Fruit fly (Drosophila melanogaster) whole organism, embryonic: Measurements from ENCODE around the gene SPH93.

Experiments used
- Bdp1 ChIP-seq: fragments of 200-800 bp; sonication (Bioruptor generic); optimal IDR thresholded peaks from 3 replicates; lab custom pipeline; 2016; ENCODE audit warnings: missing biosample characterization, missing genetic modification characterization
- Blimp-1 ChIP-seq: fragments of 200-800 bp; sonication (Bioruptor generic); optimal IDR thresholded peaks from 3 replicates; lab custom pipeline; 2018; ENCODE audit warnings: missing biosample characterization, missing genetic modification characterization, mild to moderate bottlenecking, moderate library complexity, missing genetic modification reagents
- BtbVII ChIP-seq: fragments of 200-800 bp; sonication (Bioruptor generic); optimal IDR thresholded peaks from 3 replicates; lab custom pipeline; 2017; ENCODE audit warnings: missing biosample characterization, mild to moderate bottlenecking, missing genetic modification characterization
- Bteb2 ChIP-seq: fragments of 200-800 bp; sonication (Bioruptor generic); optimal IDR thresholded peaks from 2 replicates; lab custom pipeline; 2016; ENCODE audit warnings: missing biosample characterization, missing genetic modification characterization
- CG10147 ChIP-seq: fragments of 200-800 bp; sonication (Bioruptor generic); optimal IDR thresholded peaks from 2 replicates; lab custom pipeline; 2019; ENCODE audit warnings: missing biosample characterization, mild to moderate bottlenecking, missing genetic modification characterization, moderate library complexity
- CG10209 ChIP-seq: fragments of 200-800 bp; sonication (Bioruptor generic); optimal IDR thresholded peaks from 3 replicates; lab custom pipeline; 2017; ENCODE audit warnings: missing biosample characterization, mild to moderate bottlenecking, missing genetic modification characterization, missing genetic modification reagents
- CG10959 ChIP-seq: fragments of 200-800 bp; sonication (Bioruptor generic); IDR thresholded peaks from 2 replicates; pipeline ENCODE4 v1.3.6; 2022; ENCODE audit warnings: missing biosample characterization, missing genetic modification characterization
- CG11093 ChIP-seq: fragments of 200-800 bp; sonication (Bioruptor generic); IDR thresholded peaks from 3 replicates; pipeline ENCODE4 v1.3.6; 2022; ENCODE audit warnings: missing biosample characterization, missing genetic modification characterization
- CG11247 ChIP-seq: fragments of 200-800 bp; sonication (Bioruptor generic); IDR thresholded peaks from 2 replicates; pipeline ENCODE4 v1.3.6; 2022; ENCODE audit warnings: missing biosample characterization, missing genetic modification characterization
- CG11398 ChIP-seq: fragments of 200-800 bp; sonication (Bioruptor generic); optimal IDR thresholded peaks from 2 replicates; lab custom pipeline; 2016; ENCODE audit warnings: missing biosample characterization, missing genetic modification characterization
- CG11504 ChIP-seq: fragments of 200-800 bp; sonication (Bioruptor generic); optimal IDR thresholded peaks from 3 replicates; lab custom pipeline; 2019; ENCODE audit warnings: missing biosample characterization, mild to moderate bottlenecking, missing genetic modification characterization, moderate library complexity
- CG11695 ChIP-seq: fragments of 200-800 bp; sonication (Bioruptor generic); IDR thresholded peaks from 3 replicates; pipeline ENCODE4 v1.3.6; 2022; ENCODE audit warnings: missing biosample characterization, missing genetic modification characterization
- CG12744 ChIP-seq: fragments of 200-800 bp; sonication (Bioruptor generic); optimal IDR thresholded peaks from 2 replicates; lab custom pipeline; 2016; ENCODE audit warnings: missing biosample characterization, missing genetic modification characterization
- CG13123 ChIP-seq: fragments of 200-800 bp; sonication (Bioruptor generic); optimal IDR thresholded peaks from 2 replicates; lab custom pipeline; 2016; ENCODE audit warnings: missing biosample characterization, missing genetic modification characterization
- CG14050 ChIP-seq: fragments of 200-800 bp; sonication (Bioruptor generic); IDR thresholded peaks from 3 replicates; pipeline ENCODE4 v1.3.6; 2022; ENCODE audit warnings: missing biosample characterization, missing genetic modification characterization
- CG17568 ChIP-seq: fragments of 200-800 bp; sonication (Bioruptor generic); optimal IDR thresholded peaks from 2 replicates; lab custom pipeline; 2018; ENCODE audit warnings: missing biosample characterization, mild to moderate bottlenecking, missing genetic modification characterization, moderate library complexity
- CG1792 ChIP-seq: fragments of 200-800 bp; sonication (Bioruptor generic); optimal IDR thresholded peaks from 2 replicates; lab custom pipeline; 2016; ENCODE audit warnings: missing biosample characterization, missing genetic modification characterization
- CG1832 ChIP-seq: fragments of 200-800 bp; sonication (Bioruptor generic); optimal IDR thresholded peaks from 2 replicates; lab custom pipeline; 2017; ENCODE audit warnings: missing biosample characterization, mild to moderate bottlenecking, missing genetic modification characterization, inconsistent platforms
- CG33557 ChIP-seq: fragments of 200-800 bp; sonication (Bioruptor generic); optimal IDR thresholded peaks from 2 replicates; lab custom pipeline; 2019; ENCODE audit warnings: missing biosample characterization, mild to moderate bottlenecking, missing genetic modification characterization, moderate library complexity
- CG3847 ChIP-seq: fragments of 200-800 bp; sonication (Bioruptor generic); IDR thresholded peaks from 2 replicates; pipeline ENCODE4 v1.3.6; 2022; ENCODE audit warnings: missing biosample characterization, missing genetic modification characterization
- CG4424 ChIP-seq: fragments of 200-800 bp; sonication (Bioruptor generic); optimal IDR thresholded peaks from 3 replicates; lab custom pipeline; 2016; ENCODE audit warnings: missing biosample characterization, missing genetic modification characterization
- CG6683 ChIP-seq: fragments of 200-800 bp; sonication (Bioruptor generic); optimal IDR thresholded peaks from 2 replicates; lab custom pipeline; 2017; ENCODE audit warnings: missing biosample characterization, mild to moderate bottlenecking, missing genetic modification characterization, missing genetic modification reagents
- CG8924 ChIP-seq: fragments of 200-800 bp; optimal IDR thresholded peaks from 3 replicates; lab custom pipeline; 2019; ENCODE audit warnings: missing biosample characterization, mild to moderate bottlenecking, missing genetic modification characterization, moderate library complexity
- CG9437 ChIP-seq: fragments of 200-800 bp; sonication (Bioruptor generic); optimal IDR thresholded peaks from 2 replicates; lab custom pipeline; 2018; ENCODE audit warnings: missing biosample characterization, mild to moderate bottlenecking, missing genetic modification characterization
- CG9727 ChIP-seq: fragments of 200-800 bp; sonication (Bioruptor generic); optimal IDR thresholded peaks from 3 replicates; lab custom pipeline; 2017; ENCODE audit warnings: missing biosample characterization, mild to moderate bottlenecking, missing genetic modification characterization
- CG9797 ChIP-seq: fragments of 200-800 bp; sonication (Bioruptor generic); optimal IDR thresholded peaks from 3 replicates; lab custom pipeline; 2018; ENCODE audit warnings: missing biosample characterization, mild to moderate bottlenecking, missing genetic modification characterization
- Dip3 ChIP-seq: fragments of 200-800 bp; sonication (Bioruptor generic); optimal IDR thresholded peaks from 3 replicates; lab custom pipeline; 2016; ENCODE audit warnings: missing biosample characterization, missing genetic modification characterization
- Dll ChIP-seq: fragments of 200-800 bp; sonication (Bioruptor generic); IDR thresholded peaks from 4 replicates; pipeline ENCODE4 v1.3.6; 2022; ENCODE audit warnings: missing biosample characterization, missing genetic modification characterization; ENCODE audit not compliant: partially characterized antibody
- Doc2 ChIP-seq: fragments of 200-800 bp; sonication (Bioruptor generic); IDR thresholded peaks from 2 replicates; pipeline ENCODE4 v1.3.6; 2022; ENCODE audit warnings: missing biosample characterization, missing genetic modification characterization
- Hmr ChIP-seq: fragments of 200-800 bp; sonication (Bioruptor generic); optimal IDR thresholded peaks from 3 replicates; lab custom pipeline; 2017; ENCODE audit warnings: mild to moderate bottlenecking, missing biosample characterization, missing genetic modification reagents, missing genetic modification characterization
- Hsf ChIP-seq: fragments of 200-800 bp; sonication (Bioruptor generic); optimal IDR thresholded peaks from 3 replicates; lab custom pipeline; 2016; ENCODE audit warnings: missing biosample characterization, missing genetic modification characterization
- Lpt ChIP-seq: fragments of >200 bp; optimal IDR thresholded peaks from 2 replicates; lab custom pipeline; 2018; ENCODE audit warnings: missing biosample characterization, missing genetic modification characterization
- Mes4 ChIP-seq: fragments of 200-800 bp; sonication (Bioruptor generic); optimal IDR thresholded peaks from 2 replicates; lab custom pipeline; 2016; ENCODE audit warnings: missing biosample characterization, missing genetic modification characterization
- NC2α ChIP-seq: fragments of 200-800 bp; sonication (Bioruptor generic); optimal IDR thresholded peaks from 2 replicates; lab custom pipeline; 2016; ENCODE audit warnings: missing biosample characterization, missing genetic modification characterization
- NFAT ChIP-seq: fragments of 200-800 bp; sonication (Bioruptor generic); IDR thresholded peaks from 2 replicates; pipeline ENCODE4 v1.3.6; 2022; ENCODE audit warnings: missing biosample characterization, missing genetic modification characterization
- ap ChIP-seq: fragments of 200-800 bp; sonication (Bioruptor generic); IDR thresholded peaks from 2 replicates; pipeline ENCODE4 v1.3.6; 2022; ENCODE audit warnings: missing biosample characterization, missing genetic modification characterization
- ash1 ChIP-seq: fragments of 200-800 bp; sonication (Bioruptor generic); optimal IDR thresholded peaks from 2 replicates; lab custom pipeline; 2018; ENCODE audit warnings: missing biosample characterization, mild to moderate bottlenecking, missing genetic modification characterization
- bab2 ChIP-seq: fragments of 200-800 bp; sonication (Bioruptor generic); optimal IDR thresholded peaks from 2 replicates; lab custom pipeline; 2016; ENCODE audit warnings: missing biosample characterization, missing genetic modification characterization
- dpn ChIP-seq, 2 experiments: fragments of 200-800 bp; sonication (Bioruptor generic); optimal IDR thresholded peaks; 3 replicates each; lab custom pipeline; 2016; ENCODE audit warnings: missing biosample characterization in 2 of 2, missing genetic modification characterization in 2 of 2
- emc ChIP-seq: fragments of 200-800 bp; sonication (Bioruptor generic); optimal IDR thresholded peaks from 2 replicates; lab custom pipeline; 2016; ENCODE audit warnings: missing biosample characterization, missing genetic modification characterization
- eyg ChIP-seq: fragments of 200-800 bp; sonication (Bioruptor generic); optimal IDR thresholded peaks from 3 replicates; lab custom pipeline; 2016; ENCODE audit warnings: missing biosample characterization, missing genetic modification characterization
- kah ChIP-seq: fragments of 200-800 bp; sonication (Bioruptor generic); optimal IDR thresholded peaks from 2 replicates; lab custom pipeline; 2018; ENCODE audit warnings: missing biosample characterization, mild to moderate bottlenecking, missing genetic modification characterization
- ken ChIP-seq: fragments of 200-800 bp; sonication (Bioruptor generic); IDR thresholded peaks from 3 replicates; pipeline ENCODE4 v1.3.6; 2022; ENCODE audit warnings: missing biosample characterization, missing genetic modification characterization
- klu ChIP-seq: fragments of 200-800 bp; sonication (Bioruptor generic); IDR thresholded peaks from 2 replicates; pipeline ENCODE4 v1.3.6; 2022; ENCODE audit warnings: missing biosample characterization, missing genetic modification characterization
- maf-S ChIP-seq: fragments of 200-800 bp; sonication (Bioruptor generic); optimal IDR thresholded peaks from 2 replicates; lab custom pipeline; 2016; ENCODE audit warnings: missing biosample characterization, missing genetic modification characterization
- ro ChIP-seq: fragments of 200-800 bp; sonication (Bioruptor generic); IDR thresholded peaks from 2 replicates; pipeline ENCODE4 v1.3.6; 2022; ENCODE audit warnings: missing biosample characterization, missing genetic modification characterization
- schlank ChIP-seq: fragments of 200-800 bp; sonication (Bioruptor generic); optimal IDR thresholded peaks from 2 replicates; lab custom pipeline; 2018; ENCODE audit warnings: missing biosample characterization, mild to moderate bottlenecking, missing genetic modification characterization
- sim ChIP-seq: fragments of 200-800 bp; sonication (Bioruptor generic); IDR thresholded peaks from 2 replicates; pipeline ENCODE4 v1.3.6; 2022; ENCODE audit warnings: missing biosample characterization, missing genetic modification characterization
- stwl ChIP-seq: fragments of 200-800 bp; sonication (Bioruptor generic); optimal IDR thresholded peaks from 3 replicates; lab custom pipeline; 2018; ENCODE audit warnings: missing biosample characterization, mild to moderate bottlenecking, missing genetic modification characterization, moderate library complexity
- trh ChIP-seq: fragments of 200-800 bp; sonication (Bioruptor generic); optimal IDR thresholded peaks from 2 replicates; lab custom pipeline; 2016; ENCODE audit warnings: missing biosample characterization, missing genetic modification characterization
- unpg ChIP-seq: fragments of 200-800 bp; sonication (Bioruptor generic); optimal IDR thresholded peaks from 3 replicates; lab custom pipeline; 2018; ENCODE audit warnings: missing biosample characterization, mild to moderate bottlenecking, missing genetic modification characterization, moderate library complexity
- wdn ChIP-seq: fragments of 200-800 bp; sonication (Bioruptor generic); IDR thresholded peaks from 2 replicates; pipeline ENCODE4 v1.3.6; 2022; ENCODE audit warnings: missing biosample characterization, missing genetic modification characterization

The SPH93 gene

dm6 chr2L:17470630-17471029, 14.9 kb upstream of the SPH93 start (continued):
- TF ChIP-seq ro (GFP tag; lab: Robert Waterston, UW) = no peak
- TF ChIP-seq Bteb2 = peak; percentile 75
- no peak for TF ChIP-seq kah (GFP tag; lab: Kevin White, UChicago)
- TF ChIP-seq Mes4 (GFP tag; lab: Kevin White, UChicago) = no peak
- peak; percentile 46 for TF ChIP-seq maf-S (GFP tag; lab: Kevin White, UChicago)
- peak in 1 of 2 experiments; percentile 80 for TF ChIP-seq dpn (GFP tag; optimal IDR thresholded peaks at IDR 0.05; lab: Kevin White, UChicago)
- no peak for TF ChIP-seq CG13123 (GFP tag; lab: Kevin White, UChicago)
- TF ChIP-seq CG9437 (GFP tag; lab: Kevin White, UChicago) = no peak
- peak; percentile 49 for TF ChIP-seq Dip3 (GFP tag; lab: Kevin White, UChicago)
- TF ChIP-seq CG10959 (GFP tag; lab: Robert Waterston, UW) = no peak
- no peak for TF ChIP-seq CG9797 (GFP tag; lab: Kevin White, UChicago)
- no peak for TF ChIP-seq Blimp-1 (GFP tag; lab: Kevin White, UChicago)
- peak; percentile 64 for TF ChIP-seq CG11247 (GFP tag; lab: Robert Waterston, UW)
- TF ChIP-seq schlank (tag; lab: Kevin White, UChicago) = peak; percentile 86
- peak; percentile 13 for TF ChIP-seq emc
- peak; percentile 35 for TF ChIP-seq Bdp1 (GFP tag; lab: Kevin White, UChicago)
- no peak for TF ChIP-seq NFAT (GFP tag; lab: Robert Waterston, UW)
- peak; percentile 73 for TF ChIP-seq CG6683 (GFP tag; lab: Kevin White, UChicago)
- TF ChIP-seq CG3847 (GFP tag; lab: Robert Waterston, UW) = peak; percentile 14; the same call in 1 of the 2 replicates
- TF ChIP-seq CG4424 (GFP tag; lab: Kevin White, UChicago) = no peak
- no peak for TF ChIP-seq sim
- peak; percentile 47; the same call in 1 of the 2 replicates for TF ChIP-seq wdn (GFP tag; lab: Robert Waterston, UW)
- no peak for TF ChIP-seq ken (GFP tag; lab: Robert Waterston, UW)
- TF ChIP-seq ash1 (GFP tag; lab: Kevin White, UChicago) = peak; percentile 52
- peak; percentile 22 for TF ChIP-seq CG1792 (GFP tag; lab: Kevin White, UChicago)
- no peak for TF ChIP-seq CG11093 (GFP tag; lab: Robert Waterston, UW)
- no peak for TF ChIP-seq Doc2 (GFP tag; lab: Robert Waterston, UW)
- TF ChIP-seq trh (GFP tag; lab: Kevin White, UChicago) = no peak
- peak; percentile 78 for TF ChIP-seq CG12744 (GFP tag; lab: Kevin White, UChicago)
- TF ChIP-seq Dll (GFP tag; lab: Robert Waterston, UW) = no peak
- no peak for TF ChIP-seq Lpt
- TF ChIP-seq eyg (GFP tag; lab: Kevin White, UChicago) = peak; percentile 66
- TF ChIP-seq stwl = no peak
- TF ChIP-seq NC2α (GFP tag; lab: Kevin White, UChicago) = no peak
- no peak for TF ChIP-seq klu (GFP tag; lab: Robert Waterston, UW)
- peak; percentile 54 for TF ChIP-seq unpg
- no peak for TF ChIP-seq CG1832 (GFP tag; lab: Kevin White, UChicago)
- TF ChIP-seq CG9727 (GFP tag; lab: Kevin White, UChicago) = peak; percentile 55
- no peak for TF ChIP-seq CG14050 (GFP tag; lab: Robert Waterston, UW)
- TF ChIP-seq CG11504 (tag; lab: Kevin White, UChicago) = no peak
- TF ChIP-seq bab2 (GFP tag; lab: Kevin White, UChicago) = peak; percentile 52
- peak; percentile 59 for TF ChIP-seq CG10147
- no peak for TF ChIP-seq CG33557 (GFP tag; lab: Kevin White, UChicago)
- TF ChIP-seq BtbVII = peak; percentile 78
- TF ChIP-seq CG11398 (GFP tag; lab: Kevin White, UChicago) = peak; percentile 47
- TF ChIP-seq CG17568 = peak; percentile 70
- 0 out of 3 replicates have a peak, but pooled peaks have one; percentile 44 for TF ChIP-seq CG11695 (GFP tag; lab: Robert Waterston, UW)
- TF ChIP-seq CG8924 (tag; lab: Kevin White, UChicago) = no peak
- TF ChIP-seq Hmr = peak; percentile 90
- peak; percentile 17 for TF ChIP-seq Hsf (GFP tag; lab: Kevin White, UChicago)
- no peak for TF ChIP-seq ap (GFP tag; lab: Robert Waterston, UW)
- peak; percentile 72 for TF ChIP-seq CG10209
